Fruit fly (Drosophila melanogaster) whole organism, wandering third instar larva: ENCODE measurements around the gene Dop2R.
"Not testable (repeated sequence)": the region's sequence is repeated elsewhere in the genome, so short reads cannot be mapped to it uniquely, and the experiment has no call there.

ENCODE experiments used
- CG32264 ChIP-seq: fragments of 200-800 bp; sonication (Bioruptor generic); optimal IDR thresholded peaks from 2 replicates; lab custom pipeline; 2016; ENCODE audit warnings: missing biosample characterization, missing genetic modification characterization
- Dfd ChIP-seq: fragments of >200 bp; optimal IDR thresholded peaks from 2 replicates; lab custom pipeline; 2017; ENCODE audit warnings: missing biosample characterization, missing genetic modification characterization
- Hnf4 ChIP-seq: fragments of 200-800 bp; sonication (Bioruptor generic); optimal IDR thresholded peaks from 2 replicates; lab custom pipeline; 2016; ENCODE audit warnings: missing biosample characterization, mild to moderate bottlenecking, missing genetic modification characterization
- Hr78 ChIP-seq: fragments of >200 bp; optimal IDR thresholded peaks from 2 replicates; lab custom pipeline; 2017; ENCODE audit warnings: missing biosample characterization, missing genetic modification characterization
- br ChIP-seq: fragments of 200-800 bp; sonication (Bioruptor generic); optimal IDR thresholded peaks from 2 replicates; lab custom pipeline; 2016; ENCODE audit warnings: missing biosample characterization, missing genetic modification characterization
- dl ChIP-seq, 2 experiments: fragments of 175-275, 200-275 bp in 1 of 2; fragments of 200-275 bp in 1 of 2; sonication (Bioruptor generic); optimal IDR thresholded peaks; lab custom pipeline; 2018; ENCODE audit warnings: mild to moderate bottlenecking in 2 of 2, missing biosample characterization in 2 of 2, missing genetic modification characterization in 2 of 2, moderate library complexity in 2 of 2; ENCODE audit not compliant: partially characterized antibody in 2 of 2, insufficient read depth in 1 of 2
- h ChIP-seq: fragments of 200-800 bp; sonication (Bioruptor generic); optimal IDR thresholded peaks from 3 replicates; lab custom pipeline; 2016; ENCODE audit warnings: missing biosample characterization, mild to moderate bottlenecking, missing genetic modification characterization
- lola ChIP-seq: fragments of >200 bp; optimal IDR thresholded peaks from 2 replicates; lab custom pipeline; 2017; ENCODE audit warnings: missing biosample characterization, missing genetic modification characterization
- rgr ChIP-seq: fragments of 200-800 bp; sonication (Bioruptor generic); optimal IDR thresholded peaks from 3 replicates; lab custom pipeline; 2016; ENCODE audit warnings: missing biosample characterization, mild to moderate bottlenecking, missing genetic modification characterization
- sage ChIP-seq: fragments of 200-800 bp; sonication (Bioruptor generic); optimal IDR thresholded peaks from 2 replicates; lab custom pipeline; 2016; ENCODE audit warnings: missing biosample characterization, mild to moderate bottlenecking, missing genetic modification characterization
- sv ChIP-seq: fragments of 200-800 bp; sonication (Bioruptor generic); optimal IDR thresholded peaks from 3 replicates; lab custom pipeline; 2016; ENCODE audit warnings: missing biosample characterization, missing genetic modification characterization

DNA sequence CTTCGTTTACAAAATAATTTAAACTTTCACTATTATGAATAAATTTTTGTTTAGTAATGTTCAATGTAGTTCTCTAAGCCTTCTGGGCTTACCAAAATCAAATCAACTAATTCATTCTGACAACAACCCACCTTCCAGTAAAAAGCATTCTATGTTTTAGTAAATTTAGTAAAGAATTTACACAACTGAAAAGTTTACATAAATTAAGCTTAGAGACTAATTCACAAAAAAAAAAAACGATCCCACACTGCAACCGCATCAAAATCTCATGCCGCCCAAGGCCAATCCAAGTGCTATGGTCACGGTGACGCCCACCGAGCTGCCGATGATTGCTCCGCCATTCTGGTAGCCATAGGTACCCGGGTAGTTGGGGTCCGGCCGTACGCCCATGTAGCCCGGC lies 104.3 kb downstream of the Dop2R start, which contains the start of gene CG43784:
- not testable (repeated sequence) for TF ChIP-seq rgr (GFP tag; lab: Kevin White, UChicago); br (GFP tag; lab: Kevin White, UChicago); Dfd (GFP tag; lab: Kevin White, UChicago); CG32264 (GFP tag; lab: Kevin White, UChicago); h (GFP tag; lab: Kevin White, UChicago); Hr78 (GFP tag; lab: Kevin White, UChicago); sv (GFP tag; lab: Kevin White, UChicago); dl (GFP tag; optimal IDR thresholded peaks at IDR 0.05; lab: Kevin White, UChicago; ENCODE audit: insufficient read depth in 1 of 2, partially characterized antibody in 2 of 2); lola; Hnf4 (GFP tag; lab: Kevin White, UChicago); sage
